Worm (Caenorhabditis elegans) whole organism, L3 larva: ENCODE results near the gene ZK1073.2.

ENCODE experiments used
- elt-3 ChIP-seq, 3 experiments: fragments of 150-350 bp in 1 of 3; sonication (generic microtip) in 2 of 3; optimal IDR thresholded peaks; 2 replicates in 2 of 3; 4 replicates in 1 of 3; lab custom pipeline; 2014 to 2017; ENCODE audit warnings: missing biosample characterization in 3 of 3, missing genetic modification characterization in 3 of 3
- fkh-2 ChIP-seq: fragments of 150-350 bp; optimal IDR thresholded peaks from 2 replicates; lab custom pipeline; 2014; ENCODE audit warnings: missing biosample characterization, missing genetic modification reagents, missing genetic modification characterization
- fos-1 ChIP-seq: fragments of 150-350 bp; optimal IDR thresholded peaks from 2 replicates; lab custom pipeline; 2014; ENCODE audit warnings: missing biosample characterization, missing genetic modification characterization
- lin-15B ChIP-seq: fragments of 150-350 bp; optimal IDR thresholded peaks from 2 replicates; lab custom pipeline; 2014; ENCODE audit warnings: missing biosample characterization, missing genetic modification characterization
- nhr-11 ChIP-seq: fragments of 150-350 bp; optimal IDR thresholded peaks from 2 replicates; lab custom pipeline; 2014; ENCODE audit warnings: missing biosample characterization, missing genetic modification characterization
- nhr-28 ChIP-seq: fragments of 150-350 bp; optimal IDR thresholded peaks from 2 replicates; lab custom pipeline; 2014; ENCODE audit warnings: missing biosample characterization, missing genetic modification characterization
- nhr-67 ChIP-seq: fragments of 150-350 bp; optimal IDR thresholded peaks from 2 replicates; lab custom pipeline; 2014; ENCODE audit warnings: missing biosample characterization, missing genetic modification characterization

- no peak for TF ChIP-seq nhr-28 (tag; lab: Kevin White, UChicago)
- TF ChIP-seq fkh-2 (tag; lab: Kevin White, UChicago): no peak
- no peak for TF ChIP-seq fos-1
- peak; percentile 58 for TF ChIP-seq nhr-11 (tag; lab: Kevin White, UChicago)
- TF ChIP-seq lin-15B (tag; lab: Kevin White, UChicago): peak; percentile 24
- no peak for TF ChIP-seq elt-3 (tag; optimal IDR thresholded peaks at IDR 0.05; lab: Kevin White, UChicago)
- no peak for TF ChIP-seq nhr-67 (tag; lab: Kevin White, UChicago)
These were observed 44.3 kb downstream of the ZK1073.2 start for ce11 chrX:16147728-16148197.
